Fruit fly (Drosophila melanogaster): ENCODE measurements around the gene CG14258.

DNA sequence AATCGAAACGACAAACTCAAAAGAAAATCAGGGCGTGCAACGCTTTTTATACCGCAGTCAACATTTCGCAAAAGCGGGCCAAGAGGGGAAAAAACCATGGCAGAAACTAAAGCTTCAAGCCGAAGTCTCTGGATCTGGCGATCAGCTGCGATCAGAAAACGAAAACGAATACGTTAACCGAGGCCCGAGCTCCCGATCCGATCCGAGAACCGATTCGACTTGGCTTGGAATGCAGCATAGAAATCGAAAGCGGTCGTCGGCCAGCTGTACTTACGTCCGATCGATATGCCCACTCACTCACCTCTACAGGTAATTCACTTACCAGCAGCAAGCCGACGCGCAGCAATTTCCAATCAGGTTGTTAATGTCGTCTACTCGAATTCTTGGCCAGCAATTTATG is 1.8 kb upstream of the CG14258 start, which contains the start of gene Cpr97Eb:
- TF ChIP-seq CG5204 (GFP tag; optimal IDR thresholded peaks at IDR 0.05) = no peak
- no peak for TF ChIP-seq Crg-1 (GFP tag; optimal IDR thresholded peaks at IDR 0.05)
- TF ChIP-seq tj (GFP tag; optimal IDR thresholded peaks at IDR 0.05) = no peak
- TF ChIP-seq Clk (GFP tag; optimal IDR thresholded peaks at IDR 0.05) = no peak
- no peak for TF ChIP-seq pad (GFP tag; optimal IDR thresholded peaks at IDR 0.05)
- TF ChIP-seq Mnt (GFP tag; optimal IDR thresholded peaks at IDR 0.05) = no peak
- no peak for TF ChIP-seq bab1 (GFP tag; optimal IDR thresholded peaks at IDR 0.05)
- no peak for TF ChIP-seq cic (GFP tag; optimal IDR thresholded peaks at IDR 0.05)
- TF ChIP-seq ovo (GFP tag; optimal IDR thresholded peaks at IDR 0.05) = no peak
- no peak for TF ChIP-seq CG33017 (tag; optimal IDR thresholded peaks at IDR 0.05)
